Worm (Caenorhabditis elegans): ENCODE measurements around the gene gbh-2.

The gbh-2 gene

ce11 chrII:8466874-8467273, 18.8 kb upstream of the gbh-2 start, which contains the start of gene F22B5.10:
F22B5.10 (plus strand) TSS chrII:8467174.
- no peak for TF ChIP-seq T22C8.4 (GFP tag; IDR thresholded peaks at IDR 0.05)
- TF ChIP-seq ztf-23 (GFP tag; IDR thresholded peaks at IDR 0.05) = no peak

DNA sequence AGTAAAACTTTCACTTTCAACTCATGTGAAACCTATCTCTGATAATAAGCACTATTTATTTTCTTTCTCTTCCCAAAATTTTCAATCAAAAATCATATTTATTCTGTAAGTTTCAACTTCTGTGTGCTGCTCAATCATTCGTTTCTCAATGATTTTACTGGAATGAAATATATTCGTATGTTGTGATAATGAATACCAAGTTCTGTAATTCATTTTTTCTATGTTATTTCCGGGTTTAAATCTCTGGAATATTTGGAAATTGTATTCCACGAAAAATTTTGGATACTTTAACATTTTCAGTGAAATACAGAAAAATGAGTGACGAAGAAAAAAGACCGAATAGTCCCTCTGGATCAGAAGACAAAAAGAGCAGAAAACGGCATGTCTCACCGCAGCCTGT, 17.9 kb upstream of the gbh-2 start, which contains the start of gene M05D6.2:
Gene M05D6.2 (plus strand): TSS at position 301 of the 400 bp plus-strand sequence.
- TF ChIP-seq ztf-29 (GFP tag; IDR thresholded peaks at IDR 0.05) (no peak), T22C8.4 (GFP tag; IDR thresholded peaks at IDR 0.05) (no peak), ztf-23 (GFP tag; IDR thresholded peaks at IDR 0.05) (no peak), cog-1 (tag; optimal IDR thresholded peaks at IDR 0.05) (no peak), ref-1 (GFP tag; conservative IDR thresholded peaks at IDR 0.05) (no peak), tab-1 (GFP tag; IDR thresholded peaks at IDR 0.05) (no peak)

- no peak for TF ChIP-seq ztf-29 (GFP tag; IDR thresholded peaks at IDR 0.05)
Observed at ce11 chrII:8471139-8471538, 14.5 kb upstream of the gbh-2 start, which contains the start of gene M05D6.8. M05D6.8 (minus strand) TSS chrII:8471239.

DNA sequence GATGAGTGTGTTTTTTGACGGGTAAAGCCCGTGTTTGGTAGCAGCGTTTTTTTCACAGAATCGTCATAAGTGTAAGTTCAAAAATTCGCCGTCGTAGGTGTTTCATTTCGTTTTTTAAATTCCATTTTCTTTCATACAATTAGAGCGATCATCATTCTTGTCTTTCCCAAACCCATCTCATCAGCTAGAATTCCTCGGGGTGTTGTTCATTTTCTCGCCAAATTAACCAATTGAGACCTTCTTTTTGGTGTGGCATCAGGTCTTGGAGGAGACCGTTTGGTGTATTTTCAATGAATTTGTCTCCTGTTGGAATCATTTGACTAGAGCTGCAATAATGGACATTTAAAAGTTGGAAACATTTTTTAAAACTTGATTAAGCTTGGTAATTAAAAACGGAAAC, 12.8 kb upstream of the gbh-2 start:
- no peak for TF ChIP-seq T22C8.4 (GFP tag; IDR thresholded peaks at IDR 0.05)
- no peak for TF ChIP-seq klf-2 (GFP tag; conservative IDR thresholded peaks at IDR 0.05)
- TF ChIP-seq ztf-23 (GFP tag; IDR thresholded peaks at IDR 0.05) = no peak
- TF ChIP-seq flt-1 (GFP tag; IDR thresholded peaks at IDR 0.05) = no peak
- no peak for TF ChIP-seq med-1 (GFP tag; optimal IDR thresholded peaks at IDR 0.05; ENCODE audit: insufficient read depth)
- TF ChIP-seq ztf-29 (GFP tag; IDR thresholded peaks at IDR 0.05) = no peak
- TF ChIP-seq cog-1 (tag; optimal IDR thresholded peaks at IDR 0.05) = no peak
- no peak for TF ChIP-seq ref-1 (GFP tag; conservative IDR thresholded peaks at IDR 0.05)
- TF ChIP-seq tab-1 (GFP tag; IDR thresholded peaks at IDR 0.05) = no peak

- TF ChIP-seq cog-1 (tag; optimal IDR thresholded peaks at IDR 0.05) (no peak), ztf-29 (GFP tag; IDR thresholded peaks at IDR 0.05) (no peak), med-1 (GFP tag; optimal IDR thresholded peaks at IDR 0.05; ENCODE audit: insufficient read depth) (no peak), flt-1 (GFP tag; IDR thresholded peaks at IDR 0.05) (no peak), T22C8.4 (GFP tag; IDR thresholded peaks at IDR 0.05) (no peak)
Observed at ce11 chrII:8475306-8475822, 10.3 kb upstream of the gbh-2 start, which contains the start of the genes M05D6.1 and M05D6.3. M05D6.1 (minus strand) TSS chrII:8475406. M05D6.3 (plus strand) TSS chrII:8475772.

DNA sequence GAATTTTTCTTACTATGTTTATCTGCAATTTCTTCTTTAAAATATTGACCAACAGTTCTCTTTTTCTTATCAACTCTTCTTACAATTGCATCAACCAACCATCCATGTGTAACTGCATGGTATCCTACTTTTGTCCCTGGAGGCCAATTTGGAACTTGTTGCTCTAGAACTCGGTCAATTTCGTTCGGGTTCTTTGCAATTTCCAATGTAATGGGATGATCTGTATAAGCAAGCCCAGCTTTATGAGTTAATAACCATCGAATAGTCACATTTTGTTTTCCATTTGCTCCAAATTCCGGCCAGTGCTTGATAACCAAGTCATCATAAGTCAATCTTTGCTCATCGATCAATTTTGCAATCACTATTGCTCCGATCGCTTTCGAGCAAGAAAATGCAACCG, 6.3 kb upstream of the gbh-2 start:
- TF ChIP-seq tab-1 (GFP tag; IDR thresholded peaks at IDR 0.05) = no peak
- no peak for TF ChIP-seq ztf-29 (GFP tag; IDR thresholded peaks at IDR 0.05)
- no peak for TF ChIP-seq ztf-23 (GFP tag; IDR thresholded peaks at IDR 0.05)

DNA sequence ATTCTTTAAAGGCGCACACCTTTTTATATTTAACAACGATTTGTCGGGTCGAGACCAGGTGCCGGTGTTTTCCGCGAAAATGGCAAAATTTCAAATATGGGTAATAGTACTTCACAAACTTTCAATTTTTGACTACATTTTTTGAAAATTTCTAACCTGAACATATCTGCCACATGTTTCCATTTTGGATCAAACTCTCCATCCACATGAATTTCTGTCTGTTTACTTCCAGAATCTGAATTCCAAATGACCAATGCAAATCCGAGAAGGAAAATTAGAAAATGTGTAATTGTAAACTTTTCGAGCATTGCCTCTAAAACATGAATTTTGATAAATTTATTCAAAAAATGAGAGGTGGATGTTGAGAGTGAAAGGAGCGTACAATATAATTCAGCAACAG, 5.5 kb upstream of the gbh-2 start, which contains the start of gene lact-4:
Gene lact-4 (minus strand): TSS at position 313 of the 400 bp plus-strand sequence.
- TF ChIP-seq ztf-23 (GFP tag; IDR thresholded peaks at IDR 0.05) (no peak), klf-2 (GFP tag; conservative IDR thresholded peaks at IDR 0.05) (no peak), ztf-29 (GFP tag; IDR thresholded peaks at IDR 0.05) (no peak), med-1 (GFP tag; optimal IDR thresholded peaks at IDR 0.05; ENCODE audit: insufficient read depth) (no peak), T22C8.4 (GFP tag; IDR thresholded peaks at IDR 0.05) (no peak), cog-1 (tag; optimal IDR thresholded peaks at IDR 0.05) (no peak)

ce11 chrII:8481033-8481708, 4.5 kb upstream of the gbh-2 start:
- TF ChIP-seq ztf-23 (GFP tag; IDR thresholded peaks at IDR 0.05) = no peak
- TF ChIP-seq T22C8.4 (GFP tag; IDR thresholded peaks at IDR 0.05) = no peak
- no peak for TF ChIP-seq cog-1 (tag; optimal IDR thresholded peaks at IDR 0.05)
- no peak for TF ChIP-seq klf-2 (GFP tag; conservative IDR thresholded peaks at IDR 0.05)
- TF ChIP-seq tab-1 (GFP tag; IDR thresholded peaks at IDR 0.05) = no peak
- no peak for TF ChIP-seq ref-1 (GFP tag; conservative IDR thresholded peaks at IDR 0.05)
- no peak for TF ChIP-seq ztf-29 (GFP tag; IDR thresholded peaks at IDR 0.05)
- no peak for TF ChIP-seq med-1 (GFP tag; optimal IDR thresholded peaks at IDR 0.05; ENCODE audit: insufficient read depth)
- TF ChIP-seq flt-1 (GFP tag; IDR thresholded peaks at IDR 0.05) = no peak

DNA sequence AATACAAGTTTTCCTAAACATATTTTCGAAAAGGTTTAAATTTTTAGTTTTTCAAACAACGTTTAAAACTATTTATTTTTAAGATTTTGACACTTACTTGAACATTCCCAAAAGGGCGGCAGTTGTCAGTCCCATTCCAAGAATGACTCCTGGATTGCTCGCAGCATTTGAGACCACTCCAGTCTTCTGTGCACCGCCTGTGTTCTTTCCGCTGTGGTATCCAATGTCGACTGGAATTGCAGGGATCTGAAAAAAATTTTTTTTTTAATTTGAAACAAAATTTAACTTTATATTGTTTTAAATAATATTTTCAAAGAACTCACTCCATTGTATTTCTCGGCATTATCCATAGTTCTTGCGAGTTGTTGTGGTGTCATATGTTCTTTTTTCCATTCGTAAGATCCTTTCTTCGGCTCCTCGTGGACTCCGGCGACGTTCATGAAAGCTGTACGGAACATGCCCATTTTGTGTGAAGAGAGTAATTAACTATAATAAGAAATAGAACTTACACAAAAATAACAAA, 3.9 kb upstream of the gbh-2 start, which contains the start of gene M05D6.5:
Gene M05D6.5 (minus strand): TSS at position 473 of the 523 bp plus-strand sequence.
- TF ChIP-seq klf-2 (GFP tag; conservative IDR thresholded peaks at IDR 0.05) (no peak), ztf-23 (GFP tag; IDR thresholded peaks at IDR 0.05) (no peak), ztf-29 (GFP tag; IDR thresholded peaks at IDR 0.05) (no peak), T22C8.4 (GFP tag; IDR thresholded peaks at IDR 0.05) (no peak), flt-1 (GFP tag; IDR thresholded peaks at IDR 0.05) (no peak), tab-1 (GFP tag; IDR thresholded peaks at IDR 0.05) (no peak)

DNA sequence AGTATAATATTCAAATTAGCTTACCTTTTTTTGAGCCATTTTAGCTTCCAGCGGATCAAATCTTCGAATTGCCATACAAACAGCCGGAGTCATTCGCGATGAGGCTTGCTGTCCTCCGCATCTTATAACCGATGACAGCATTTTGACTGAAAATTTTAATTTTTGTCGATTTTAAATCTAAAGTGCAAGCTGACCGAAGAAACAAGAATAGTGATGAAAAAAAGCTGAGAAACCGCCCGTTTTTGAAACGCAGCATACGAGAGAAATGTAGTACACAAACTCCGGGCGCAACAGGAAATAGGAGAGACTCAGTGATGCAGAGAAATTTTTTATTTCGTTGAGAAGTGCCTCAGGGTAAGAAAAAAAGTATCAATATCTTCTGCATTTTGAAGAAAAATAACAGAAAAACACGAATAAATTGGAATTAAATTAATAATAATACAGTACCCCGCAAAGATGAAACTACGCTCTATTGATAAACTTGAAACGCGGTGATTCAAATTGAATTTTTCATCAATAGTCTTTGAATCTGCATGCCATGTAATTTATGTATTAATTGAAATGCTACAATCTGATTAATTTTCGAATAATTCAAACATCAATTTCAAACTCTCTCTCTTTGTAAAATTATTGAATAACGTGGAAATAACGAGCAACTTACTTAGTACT, 2.4 kb upstream of the gbh-2 start:
- TF ChIP-seq flt-1 (GFP tag; IDR thresholded peaks at IDR 0.05) = no peak
- TF ChIP-seq tab-1 (GFP tag; IDR thresholded peaks at IDR 0.05) = no peak
- no peak for TF ChIP-seq ztf-23 (GFP tag; IDR thresholded peaks at IDR 0.05)
- TF ChIP-seq med-1 (GFP tag; optimal IDR thresholded peaks at IDR 0.05; ENCODE audit: insufficient read depth) = no peak

Measured in whole organism, midembryonic.